Worm (Caenorhabditis elegans) whole organism, L3 larva: Measurements from ENCODE around the gene H41C03.3.

Source experiments
- ama-1 ChIP-seq: fragments of 150-350 bp; optimal IDR thresholded peaks from 2 replicates; lab custom pipeline; 2018
- ceh-82 ChIP-seq: fragments of 150-350 bp; optimal IDR thresholded peaks from 2 replicates; lab custom pipeline; 2014; ENCODE audit warnings: missing biosample characterization, missing genetic modification characterization
- elt-3 ChIP-seq, 3 experiments: fragments of 150-350 bp in 1 of 3; sonication (generic microtip) in 2 of 3; optimal IDR thresholded peaks; 2 replicates in 2 of 3; 4 replicates in 1 of 3; lab custom pipeline; 2014 to 2017; ENCODE audit warnings: missing biosample characterization in 3 of 3, missing genetic modification characterization in 3 of 3
- nhr-12 ChIP-seq: fragments of 150-350 bp; optimal IDR thresholded peaks from 2 replicates; lab custom pipeline; 2014; ENCODE audit warnings: missing biosample characterization, missing genetic modification characterization
- pha-4 ChIP-seq: fragments of 150-350 bp; optimal IDR thresholded peaks from 2 replicates; lab custom pipeline; 2014; ENCODE audit warnings: missing biosample characterization, missing genetic modification reagents, missing genetic modification characterization
- unc-39 ChIP-seq: sonication (generic microtip); optimal IDR thresholded peaks from 4 replicates; lab custom pipeline; 2017; ENCODE audit warnings: missing biosample characterization, missing genetic modification characterization
- unc-62 ChIP-seq: fragments of 150-350 bp; sonication (generic microtip); optimal IDR thresholded peaks from 4 replicates; lab custom pipeline; 2014; ENCODE audit warnings: missing biosample characterization, missing genetic modification reagents, missing genetic modification characterization
- ztf-4 ChIP-seq: fragments of 150-350 bp; optimal IDR thresholded peaks from 2 replicates; lab custom pipeline; 2014; ENCODE audit warnings: missing biosample characterization, missing genetic modification characterization

DNA sequence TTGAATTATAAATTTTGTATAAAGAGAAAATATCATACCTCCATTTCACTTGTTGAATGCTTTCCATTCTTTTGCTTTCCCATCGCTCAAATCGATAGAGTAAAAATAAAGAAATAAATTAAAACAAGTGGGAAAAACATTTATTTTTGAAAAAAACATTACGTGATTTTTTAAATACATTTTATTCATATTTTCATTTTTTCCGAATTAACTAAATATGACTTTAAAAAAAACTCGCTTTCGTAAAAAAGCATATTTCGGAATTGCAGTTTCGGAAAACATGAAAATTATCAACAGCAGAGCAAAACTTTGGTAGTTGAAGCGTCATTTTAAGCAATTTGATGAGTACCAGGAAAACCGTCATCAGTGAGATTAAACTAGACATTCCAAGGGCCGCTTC is 46.0 kb upstream of the H41C03.3 start, which contains the start of gene K05F1.8:
- no peak for TF ChIP-seq unc-39 (tag; lab: Kevin White, UChicago)
- TF ChIP-seq nhr-12, result no peak
- no peak for TF ChIP-seq ama-1 (lab: Kevin White, UChicago)
- TF ChIP-seq pha-4 (tag; lab: Kevin White, UChicago), result no peak
- no peak for TF ChIP-seq unc-62 (GFP tag; lab: Kevin White, UChicago)
- TF ChIP-seq elt-3 (tag; optimal IDR thresholded peaks at IDR 0.05; lab: Kevin White, UChicago), result no peak
- no peak for TF ChIP-seq ztf-4
- TF ChIP-seq ceh-82, result no peak
